Fruit fly (Drosophila melanogaster): ENCODE measurements around the gene CG4161.

The CG4161 gene

DNA sequence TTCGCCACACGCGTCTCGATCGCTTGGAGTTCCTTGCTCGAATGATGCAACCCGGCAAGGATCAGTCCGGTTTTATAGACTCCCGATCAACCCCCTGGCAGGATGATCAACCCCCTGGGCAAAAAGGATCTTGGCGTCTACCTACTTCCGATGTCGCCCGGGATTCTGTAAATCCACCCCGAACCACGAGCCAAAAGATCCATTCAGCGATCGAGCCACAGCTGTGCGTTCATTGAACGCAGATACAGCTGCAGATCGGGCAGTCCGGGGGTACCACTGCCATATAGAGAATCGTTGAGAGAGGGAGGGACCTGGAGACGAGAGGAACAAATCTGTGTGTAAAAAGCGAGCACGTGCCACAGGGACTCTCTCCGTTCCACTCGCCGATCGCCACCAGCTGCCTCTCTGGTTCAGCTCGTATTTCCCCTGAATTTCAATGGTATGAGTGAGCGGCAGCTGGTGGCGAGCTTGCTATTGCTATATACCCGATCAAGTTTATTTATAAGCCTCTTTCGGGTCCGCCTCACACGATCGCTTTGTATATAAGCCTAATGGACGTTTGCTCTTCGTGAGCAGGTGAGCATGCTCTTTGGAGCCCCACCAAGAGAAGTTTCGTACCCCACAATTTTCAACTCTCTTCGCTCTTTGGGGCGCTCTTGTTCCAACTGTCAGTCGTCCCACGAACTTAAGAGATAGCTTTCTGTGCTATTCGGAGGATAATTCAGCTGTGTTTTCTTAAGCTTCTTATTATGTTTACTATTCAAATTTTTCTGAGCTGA lies 7.4 kb upstream of the CG4161 start, which contains the start of gene wor (continued):
- TF ChIP-seq CG6765 (GFP tag; optimal IDR thresholded peaks at IDR 0.05) (no peak), NK7.1 (GFP tag; optimal IDR thresholded peaks at IDR 0.05) (no peak), shn (GFP tag; optimal IDR thresholded peaks at IDR 0.05) (no peak), jigr1 (GFP tag; IDR thresholded peaks at IDR 0.05) (no peak), klu (GFP tag; IDR thresholded peaks at IDR 0.05) (no peak), so (GFP tag; IDR thresholded peaks at IDR 0.05) (0 out of 3 replicates have a peak, but pooled peaks have one; percentile 31), da (GFP tag; optimal IDR thresholded peaks at IDR 0.05) (peak; percentile 2), CG1024 (GFP tag; IDR thresholded peaks at IDR 0.05) (no peak), sim (GFP tag; IDR thresholded peaks at IDR 0.05) (0 out of 2 replicates have a peak, but pooled peaks have one; percentile 31), zen2 (GFP tag; IDR thresholded peaks at IDR 0.05; ENCODE audit: partially characterized antibody) (0 out of 3 replicates have a peak, but pooled peaks have one; percentile 19), sens (GFP tag) (peak; percentile 80), CG6791 (GFP tag; IDR thresholded peaks at IDR 0.05; ENCODE audit: partially characterized antibody) (peak; percentile 45; the same call in 1 of the 3 replicates), cg (GFP tag; optimal IDR thresholded peaks at IDR 0.05) (peak; percentile 65), CG15269 (tag; optimal IDR thresholded peaks at IDR 0.05) (no peak), CG8359 (GFP tag; optimal IDR thresholded peaks at IDR 0.05; ENCODE audit: borderline replicate concordance) (no peak), Nf-YC (tag; optimal IDR thresholded peaks at IDR 0.05) (peak; percentile 89), Trl (optimal IDR thresholded peaks at IDR 0.05) (peak; percentile 81 to 85), Trl (GFP tag; optimal IDR thresholded peaks at IDR 0.05) (no peak), kay (GFP tag; optimal IDR thresholded peaks at IDR 0.05) (no peak), Ptx1 (GFP tag; IDR thresholded peaks at IDR 0.05) (no peak), twi (tag; optimal IDR thresholded peaks at IDR 0.05) (no peak), CG12219 (GFP tag; optimal IDR thresholded peaks at IDR 0.05) (no peak), CG13894 (tag; optimal IDR thresholded peaks at IDR 0.05) (peak; percentile 19), CG31224 (GFP tag; IDR thresholded peaks at IDR 0.05) (no peak), CG17912 (GFP tag; optimal IDR thresholded peaks at IDR 0.05) (no peak), CG12104 (GFP tag; optimal IDR thresholded peaks at IDR 0.05) (no peak), Ets65A (GFP tag) (peak; percentile 8), peb (GFP tag; IDR thresholded peaks at IDR 0.05) (no peak), CG4854 (GFP tag; optimal IDR thresholded peaks at IDR 0.05) (no peak), Max (GFP tag; optimal IDR thresholded peaks at IDR 0.05) (no peak), Gsc (GFP tag; IDR thresholded peaks at IDR 0.05) (no peak), CG3163 (GFP tag; optimal IDR thresholded peaks at IDR 0.05) (peak; percentile 93), HLHmδ (GFP tag; optimal IDR thresholded peaks at IDR 0.05) (peak; percentile 37), Deaf1 (tag; optimal IDR thresholded peaks at IDR 0.05) (peak; percentile 93), Dll (GFP tag; IDR thresholded peaks at IDR 0.05; ENCODE audit: partially characterized antibody) (0 out of 4 replicates have a peak, but pooled peaks have one; percentile 12), seq (GFP tag; IDR thresholded peaks at IDR 0.05) (0 out of 2 replicates have a peak, but pooled peaks have one; percentile 24), Nf-YB (GFP tag; optimal IDR thresholded peaks at IDR 0.05) (peak; percentile 88), Usf (GFP tag; optimal IDR thresholded peaks at IDR 0.05) (no peak), pros (GFP tag; optimal IDR thresholded peaks at IDR 0.05) (peak; percentile 75), CG4730 (GFP tag; IDR thresholded peaks at IDR 0.05) (no peak), fd96Cb (tag; optimal IDR thresholded peaks at IDR 0.05) (no peak), slp2 (GFP tag; optimal IDR thresholded peaks at IDR 0.05) (no peak), Tbp (GFP tag; optimal IDR thresholded peaks at IDR 0.05) (no peak), Dbx (GFP tag; IDR thresholded peaks at IDR 0.05) (0 out of 3 replicates have a peak, but pooled peaks have one; percentile 41)
